Fruit fly (Drosophila melanogaster): ENCODE data around the gene CG2694.

CG2694 gene

dm6 chrX:2743601-2744000 lies 29.7 kb downstream of the CG2694 start:
- TF ChIP-seq cwo (GFP tag; optimal IDR thresholded peaks at IDR 0.05) (no peak), CG10209 (GFP tag; optimal IDR thresholded peaks at IDR 0.05) (no peak), cg (GFP tag; optimal IDR thresholded peaks at IDR 0.05) (peak; percentile 5), chinmo (GFP tag; IDR thresholded peaks at IDR 0.05; ENCODE audit: partially characterized antibody) (0 out of 4 replicates have a peak, but pooled peaks have one; percentile 51), Max (GFP tag; optimal IDR thresholded peaks at IDR 0.05) (no peak), CG12071 (GFP tag; optimal IDR thresholded peaks at IDR 0.05) (no peak), Trl (optimal IDR thresholded peaks at IDR 0.05) (peak; percentile 49 to 85), Trl (GFP tag; optimal IDR thresholded peaks at IDR 0.05) (no peak), B-H2 (GFP tag; optimal IDR thresholded peaks at IDR 0.05) (no peak), crol (GFP tag; IDR thresholded peaks at IDR 0.05) (peak; percentile 72), dysf (GFP tag; IDR thresholded peaks at IDR 0.05) (no peak), GATAe (GFP tag; conservative IDR thresholded peaks at IDR 0.05) (peak; percentile 8; the same call in 1 of the 2 replicates), zf30C (GFP tag; optimal IDR thresholded peaks at IDR 0.05) (no peak)

dm6 chrX:2744042-2744441 lies 30.2 kb downstream of the CG2694 start, which contains the start of gene Syx4:
Gene Syx4 (minus strand): TSS chrX:2744076.
- peak; percentile 25 for TF ChIP-seq cato (GFP tag; optimal IDR thresholded peaks at IDR 0.05; ENCODE audit: borderline replicate concordance)
- peak; percentile 73 for TF ChIP-seq dm (GFP tag; optimal IDR thresholded peaks at IDR 0.05)
- peak; percentile 89 for TF ChIP-seq Xrp1 (GFP tag; IDR thresholded peaks at IDR 0.05)
- peak; percentile 90 for TF ChIP-seq Antp (GFP tag; optimal IDR thresholded peaks at IDR 0.05)
- TF ChIP-seq CG32772 (GFP tag; IDR thresholded peaks at IDR 0.05) = peak; percentile 81
- 0 out of 2 replicates have a peak, but pooled peaks have one; percentile 48 for TF ChIP-seq aop (GFP tag; IDR thresholded peaks at IDR 0.05)
- peak; percentile 81 for TF ChIP-seq ERR (GFP tag; optimal IDR thresholded peaks at IDR 0.05)
- peak; percentile 21 for TF ChIP-seq bigmax (GFP tag; optimal IDR thresholded peaks at IDR 0.05)
- peak; percentile 86 for TF ChIP-seq CG9727 (GFP tag; optimal IDR thresholded peaks at IDR 0.05)
- peak; percentile 64 for TF ChIP-seq sug (tag; optimal IDR thresholded peaks at IDR 0.05)
- TF ChIP-seq emc (GFP tag; optimal IDR thresholded peaks at IDR 0.05) = peak; percentile 79
- TF ChIP-seq CG7745 (tag; optimal IDR thresholded peaks at IDR 0.05) = no peak
- TF ChIP-seq CG17361 (GFP tag; IDR thresholded peaks at IDR 0.05) = peak; percentile 87
- TF ChIP-seq Dip3 (GFP tag; optimal IDR thresholded peaks at IDR 0.05) = peak; percentile 93
- peak; percentile 73 for TF ChIP-seq chn (GFP tag; optimal IDR thresholded peaks at IDR 0.05)
- TF ChIP-seq E2f1 (GFP tag; IDR thresholded peaks at IDR 0.05) = peak; percentile 89
- TF ChIP-seq CG10209 (GFP tag; optimal IDR thresholded peaks at IDR 0.05) = peak; percentile 90
- peak; percentile 92 for TF ChIP-seq dysf (GFP tag; IDR thresholded peaks at IDR 0.05)
- peak; percentile 52 for TF ChIP-seq zen (tag; optimal IDR thresholded peaks at IDR 0.05)
- peak; percentile 79 for TF ChIP-seq Chrac-16 (GFP tag; optimal IDR thresholded peaks at IDR 0.05)
- no peak for TF ChIP-seq CG7271 (tag; optimal IDR thresholded peaks at IDR 0.05)
- TF ChIP-seq knrl (GFP tag; IDR thresholded peaks at IDR 0.05; ENCODE audit: partially characterized antibody) = no peak
- TF ChIP-seq CG30403 (GFP tag; optimal IDR thresholded peaks at IDR 0.05) = peak; percentile 88
- peak; percentile 86 for TF ChIP-seq otp (GFP tag; IDR thresholded peaks at IDR 0.05)
- TF ChIP-seq eyg (GFP tag; optimal IDR thresholded peaks at IDR 0.05) = peak; percentile 85
- TF ChIP-seq CG2712 (tag; optimal IDR thresholded peaks at IDR 0.05) = peak; percentile 87
- TF ChIP-seq H2.0 (GFP tag; IDR thresholded peaks at IDR 0.05) = peak; percentile 90
- no peak for TF ChIP-seq hth (optimal IDR thresholded peaks at IDR 0.05)
- no peak for TF ChIP-seq Hr39 (optimal IDR thresholded peaks at IDR 0.05)
- TF ChIP-seq dan (GFP tag; IDR thresholded peaks at IDR 0.05) = no peak
- peak; percentile 46 for TF ChIP-seq ab (GFP tag; optimal IDR thresholded peaks at IDR 0.05)
- peak; percentile 86 for TF ChIP-seq rib (GFP tag; IDR thresholded peaks at IDR 0.05)
- peak; percentile 80; the same call in 3 of the 4 replicates for TF ChIP-seq Gug (GFP tag; IDR thresholded peaks at IDR 0.05)
- peak; percentile 90 for TF ChIP-seq HLH54F (GFP tag; optimal IDR thresholded peaks at IDR 0.05)
- peak in 1 of 2 experiments; percentile 92 for TF ChIP-seq eve (GFP tag; optimal IDR thresholded peaks at IDR 0.05)
- peak; percentile 93 for TF ChIP-seq sob (GFP tag; IDR thresholded peaks at IDR 0.05)
- TF ChIP-seq CG7786 (GFP tag; optimal IDR thresholded peaks at IDR 0.05) = peak; percentile 94
- peak; percentile 22 for TF ChIP-seq TFAM (GFP tag; optimal IDR thresholded peaks at IDR 0.05)
- peak; percentile 91 for TF ChIP-seq CHES-1-like (GFP tag; optimal IDR thresholded peaks at IDR 0.05)
- peak; percentile 93 for TF ChIP-seq Sox102F (GFP tag; optimal IDR thresholded peaks at IDR 0.05)
- TF ChIP-seq Mad (GFP tag; optimal IDR thresholded peaks at IDR 0.05) = peak; percentile 81
